Worm (Caenorhabditis elegans): ENCODE data around the gene mks-2.

DNA sequence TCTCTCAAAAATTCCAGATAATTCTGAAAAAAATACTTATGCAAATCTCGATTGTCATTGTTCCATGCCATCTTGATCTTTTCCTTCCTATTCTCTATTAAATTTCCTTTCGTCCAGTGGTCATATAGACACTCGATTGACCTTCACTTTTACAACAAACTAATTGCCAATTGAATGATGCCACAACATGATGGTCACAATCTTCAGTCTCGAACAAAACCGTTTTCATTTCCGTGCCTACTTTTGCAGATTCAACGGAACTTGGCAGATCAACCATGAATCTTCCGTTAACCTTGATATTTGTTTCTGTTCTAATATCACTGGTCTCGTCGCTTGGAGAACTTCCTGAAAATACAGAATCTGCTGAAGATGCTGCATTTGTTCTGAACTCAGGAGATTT is 45.8 kb downstream of the mks-2 start, which contains the start of gene F40H3.2:
- TF ChIP-seq pqm-1 (tag; optimal IDR thresholded peaks at IDR 0.05) (no peak), ama-1 (optimal IDR thresholded peaks at IDR 0.05) (no peak), ceh-6 (GFP tag; optimal IDR thresholded peaks at IDR 0.05) (no peak), unc-3 (GFP tag; conservative IDR thresholded peaks at IDR 0.05) (no peak), unc-3 (tag; optimal IDR thresholded peaks at IDR 0.05) (no peak), unc-55 (GFP tag; optimal IDR thresholded peaks at IDR 0.05) (no peak), Y22D7AL.16 (tag; optimal IDR thresholded peaks at IDR 0.05) (no peak), hlh-15 (tag; optimal IDR thresholded peaks at IDR 0.05) (no peak), hlh-13 (GFP tag; optimal IDR thresholded peaks at IDR 0.05) (no peak), hlh-6 (tag; optimal IDR thresholded peaks at IDR 0.05) (no peak), ceh-31 (tag; optimal IDR thresholded peaks at IDR 0.05) (no peak), nfya-1 (tag; optimal IDR thresholded peaks at IDR 0.05) (no peak), F13H6.1 (tag; optimal IDR thresholded peaks at IDR 0.05) (no peak), odd-2 (tag; optimal IDR thresholded peaks at IDR 0.05) (no peak), npax-4 (tag; optimal IDR thresholded peaks at IDR 0.05) (no peak)
